Worm (Caenorhabditis elegans): ENCODE data around the gene K06H6.1.

- TF ChIP-seq ama-1 (optimal IDR thresholded peaks at IDR 0.05) = no peak
- no peak for TF ChIP-seq hnd-1 (tag; optimal IDR thresholded peaks at IDR 0.05)
- TF ChIP-seq hmg-4 (GFP tag; optimal IDR thresholded peaks at IDR 0.05) = no peak
- TF ChIP-seq B0310.2 (tag; optimal IDR thresholded peaks at IDR 0.05) = no peak
- no peak for TF ChIP-seq sea-1 (GFP tag; conservative IDR thresholded peaks at IDR 0.05)
- no peak for TF ChIP-seq aly-1 (tag; optimal IDR thresholded peaks at IDR 0.05)
- TF ChIP-seq ceh-13 (GFP tag; optimal IDR thresholded peaks at IDR 0.05) = no peak
- no peak for TF ChIP-seq flt-1 (GFP tag; IDR thresholded peaks at IDR 0.05)
- no peak for TF ChIP-seq tbx-11 (GFP tag; IDR thresholded peaks at IDR 0.05)
- no peak for TF ChIP-seq ceh-36 (tag; optimal IDR thresholded peaks at IDR 0.05)
- TF ChIP-seq hmbx-1 (tag; optimal IDR thresholded peaks at IDR 0.05) = no peak
- TF ChIP-seq scrt-1 (GFP tag; IDR thresholded peaks at IDR 0.05) = no peak
- no peak for TF ChIP-seq pes-1 (GFP tag; IDR thresholded peaks at IDR 0.05)
- TF ChIP-seq tra-4 (tag; optimal IDR thresholded peaks at IDR 0.05) = no peak
Observed at ce11 chrV:635630-636029, 47.7 kb downstream of the K06H6.1 start.
